Fruit fly (Drosophila melanogaster): ENCODE measurements around the gene CG10068.

The CG10068 gene

dm6 chr3R:7162356-7163289, 34.8 kb upstream of the CG10068 start, which contains the start of gene sas:
TSS of gene sas (plus strand) at chr3R:7162808.
- TF ChIP-seq CG10348 (GFP tag; IDR thresholded peaks at IDR 0.05) (no peak), CG15710 (tag; optimal IDR thresholded peaks at IDR 0.05) (no peak), Pif1B (GFP tag; optimal IDR thresholded peaks at IDR 0.05) (peak; percentile 28), gl (tag; optimal IDR thresholded peaks at IDR 0.05) (no peak), fd96Ca (GFP tag; IDR thresholded peaks at IDR 0.05) (no peak), D1 (tag; optimal IDR thresholded peaks at IDR 0.05) (no peak), Ets98B (GFP tag; IDR thresholded peaks at IDR 0.05) (peak; percentile 17; the same call in 1 of the 2 replicates), CG9948 (tag; optimal IDR thresholded peaks at IDR 0.05) (no peak), CG32121 (GFP tag; IDR thresholded peaks at IDR 0.05) (no peak), CG17806 (tag; optimal IDR thresholded peaks at IDR 0.05) (no peak), CG34367 (tag; optimal IDR thresholded peaks at IDR 0.05) (no peak), CG8301 (tag; optimal IDR thresholded peaks at IDR 0.05) (no peak), rn (GFP tag; IDR thresholded peaks at IDR 0.05) (no peak), CG8159 (tag; optimal IDR thresholded peaks at IDR 0.05) (no peak), EcR (GFP tag; optimal IDR thresholded peaks at IDR 0.05) (peak; percentile 97), Snoo (tag; optimal IDR thresholded peaks at IDR 0.05) (peak; percentile 16), CG13204 (GFP tag; optimal IDR thresholded peaks at IDR 0.05) (peak; percentile 14), Pif1A (GFP tag; optimal IDR thresholded peaks at IDR 0.05) (no peak), CG12605 (GFP tag; IDR thresholded peaks at IDR 0.05) (peak; percentile 46; the same call in 1 of the 2 replicates), CG4496 (GFP tag; IDR thresholded peaks at IDR 0.05) (peak; percentile 45; the same call in 2 of the 3 replicates), CG14655 (GFP tag; optimal IDR thresholded peaks at IDR 0.05) (no peak)

dm6 chr3R:7159615-7160014, 31.8 kb upstream of the CG10068 start:
- peak; percentile 13 for TF ChIP-seq Pif1B (GFP tag; optimal IDR thresholded peaks at IDR 0.05)
- peak; percentile 0 for TF ChIP-seq Snoo (tag; optimal IDR thresholded peaks at IDR 0.05)
- peak; percentile 9 for TF ChIP-seq EcR (GFP tag; optimal IDR thresholded peaks at IDR 0.05)
- TF ChIP-seq Ets98B (GFP tag; IDR thresholded peaks at IDR 0.05): no peak

- TF ChIP-seq CG34367 (tag; optimal IDR thresholded peaks at IDR 0.05): no peak
- no peak for TF ChIP-seq CG12605 (GFP tag; IDR thresholded peaks at IDR 0.05)
- no peak for TF ChIP-seq Snoo (tag; optimal IDR thresholded peaks at IDR 0.05)
- no peak for TF ChIP-seq CG32121 (GFP tag; IDR thresholded peaks at IDR 0.05)
- TF ChIP-seq rn (GFP tag; IDR thresholded peaks at IDR 0.05): no peak
- TF ChIP-seq CG10348 (GFP tag; IDR thresholded peaks at IDR 0.05): no peak
- TF ChIP-seq CG15710 (tag; optimal IDR thresholded peaks at IDR 0.05): no peak
- no peak for TF ChIP-seq CG4496 (GFP tag; IDR thresholded peaks at IDR 0.05)
- no peak for TF ChIP-seq CG17806 (tag; optimal IDR thresholded peaks at IDR 0.05)
- TF ChIP-seq CG9948 (tag; optimal IDR thresholded peaks at IDR 0.05): no peak
- no peak for TF ChIP-seq EcR (GFP tag; optimal IDR thresholded peaks at IDR 0.05)
- no peak for TF ChIP-seq Ets98B (GFP tag; IDR thresholded peaks at IDR 0.05)
- no peak for TF ChIP-seq Pif1A (GFP tag; optimal IDR thresholded peaks at IDR 0.05)
- no peak for TF ChIP-seq CG13204 (GFP tag; optimal IDR thresholded peaks at IDR 0.05)
Observed at dm6 chr3R:7157102-7157501, 29.3 kb upstream of the CG10068 start.

- TF ChIP-seq fd96Ca (GFP tag; IDR thresholded peaks at IDR 0.05): no peak
- TF ChIP-seq CG8301 (tag; optimal IDR thresholded peaks at IDR 0.05): no peak
- TF ChIP-seq EcR (GFP tag; optimal IDR thresholded peaks at IDR 0.05): no peak
- TF ChIP-seq CG15710 (tag; optimal IDR thresholded peaks at IDR 0.05): no peak
- TF ChIP-seq CG14655 (GFP tag; optimal IDR thresholded peaks at IDR 0.05): no peak
- no peak for TF ChIP-seq CG17806 (tag; optimal IDR thresholded peaks at IDR 0.05)
- no peak for TF ChIP-seq rn (GFP tag; IDR thresholded peaks at IDR 0.05)
- no peak for TF ChIP-seq CG12605 (GFP tag; IDR thresholded peaks at IDR 0.05)
- no peak for TF ChIP-seq CG34367 (tag; optimal IDR thresholded peaks at IDR 0.05)
Observed at dm6 chr3R:7154586-7155357, 26.9 kb upstream of the CG10068 start, which contains the start of gene MAGE. TSS of gene MAGE (minus strand) at chr3R:7155180.

- peak; percentile 43; the same call in 1 of the 2 replicates for TF ChIP-seq rn (GFP tag; IDR thresholded peaks at IDR 0.05)
- TF ChIP-seq CG8301 (tag; optimal IDR thresholded peaks at IDR 0.05): no peak
- no peak; the same call in 1 of the 2 replicates for TF ChIP-seq CG32121 (GFP tag; IDR thresholded peaks at IDR 0.05)
- peak; percentile 62 for TF ChIP-seq CG15710 (tag; optimal IDR thresholded peaks at IDR 0.05)
- TF ChIP-seq CG9948 (tag; optimal IDR thresholded peaks at IDR 0.05): peak; percentile 39
- no peak for TF ChIP-seq CG13204 (GFP tag; optimal IDR thresholded peaks at IDR 0.05)
- TF ChIP-seq CG12605 (GFP tag; IDR thresholded peaks at IDR 0.05): 0 out of 2 replicates have a peak, but pooled peaks have one; percentile 8
- TF ChIP-seq D1 (tag; optimal IDR thresholded peaks at IDR 0.05): no peak
- TF ChIP-seq Pif1B (GFP tag; optimal IDR thresholded peaks at IDR 0.05): no peak
- TF ChIP-seq CG17806 (tag; optimal IDR thresholded peaks at IDR 0.05): peak; percentile 50
- TF ChIP-seq fd96Ca (GFP tag; IDR thresholded peaks at IDR 0.05): peak; percentile 84
- peak; percentile 62 for TF ChIP-seq Snoo (tag; optimal IDR thresholded peaks at IDR 0.05)
- TF ChIP-seq Pif1A (GFP tag; optimal IDR thresholded peaks at IDR 0.05): no peak
- no peak for TF ChIP-seq CG14655 (GFP tag; optimal IDR thresholded peaks at IDR 0.05)
- peak; percentile 64; the same call in 2 of the 3 replicates for TF ChIP-seq CG4496 (GFP tag; IDR thresholded peaks at IDR 0.05)
- TF ChIP-seq gl (tag; optimal IDR thresholded peaks at IDR 0.05): no peak
- peak; percentile 51 for TF ChIP-seq CG34367 (tag; optimal IDR thresholded peaks at IDR 0.05)
- TF ChIP-seq EcR (GFP tag; optimal IDR thresholded peaks at IDR 0.05): no peak
- TF ChIP-seq Ets98B (GFP tag; IDR thresholded peaks at IDR 0.05): peak; percentile 29; the same call in 1 of the 2 replicates
- no peak for TF ChIP-seq CG10348 (GFP tag; IDR thresholded peaks at IDR 0.05)
Observed at dm6 chr3R:7150544-7151406, 22.9 kb upstream of the CG10068 start, which contains the start of the genes gfzf and Sas-4. TSS of gene gfzf (minus strand) at chr3R:7150968. TSS of gene Sas-4 (plus strand) at chr3R:7151367.
